Worm (Caenorhabditis elegans) whole organism, L4 larva: ENCODE data around the gene T06E8.2.
A peak's percentile ranks its signal among the peaks of the same experiment; 100 is the strongest.

Source experiments
- ZK546.5 ChIP-seq, 2 experiments: sonication (generic microtip); optimal IDR thresholded peaks; 2 replicates each; lab custom pipeline; 2017; ENCODE audit warnings: missing biosample characterization in 2 of 2, missing genetic modification characterization in 2 of 2
- aha-1 ChIP-seq: fragments of 150-350 bp; peaks from one replicate; lab custom pipeline; 2014; ENCODE audit warnings: missing biosample characterization, missing genetic modification characterization
- aly-2 ChIP-seq: sonication (generic microtip); optimal IDR thresholded peaks from 2 replicates; lab custom pipeline; 2018; ENCODE audit warnings: missing biosample characterization, missing genetic modification characterization
- ceh-82 ChIP-seq: sonication (generic microtip); optimal IDR thresholded peaks from 2 replicates; lab custom pipeline; 2017; ENCODE audit warnings: missing biosample characterization, missing genetic modification characterization
- dve-1 ChIP-seq: sonication (generic microtip); optimal IDR thresholded peaks from 2 replicates; lab custom pipeline; 2017; ENCODE audit warnings: antibody characterized with exemption, mild to moderate bottlenecking, missing genetic modification characterization, missing compliant biosample characterization; ENCODE audit not compliant: insufficient read depth
- jun-1 ChIP-seq: fragments of 150-350 bp; optimal IDR thresholded peaks from 2 replicates; lab custom pipeline; 2014; ENCODE audit warnings: missing biosample characterization, missing genetic modification reagents, missing genetic modification characterization
- lim-7 ChIP-seq: fragments of 200-800 bp; sonication (Bioruptor generic); IDR thresholded peaks from 2 replicates; pipeline ENCODE4 v1.3.6; 2022; ENCODE audit warnings: missing genetic modification characterization, missing compliant biosample characterization
- mdl-1 ChIP-seq, 2 experiments: fragments of 150-350 bp in 1 of 2; sonication (generic microtip) in 1 of 2; optimal IDR thresholded peaks; 2 replicates each; lab custom pipeline; 2014 to 2017; ENCODE audit warnings: missing biosample characterization in 2 of 2, missing genetic modification characterization in 2 of 2
- mdt-29 ChIP-seq: fragments of 200-800 bp; sonication (Bioruptor generic); IDR thresholded peaks from 2 replicates; pipeline ENCODE4 v1.3.6; 2022; ENCODE audit warnings: missing genetic modification reagents, missing genetic modification characterization, missing compliant biosample characterization
- saeg-2 ChIP-seq: fragments of 200-800 bp; sonication (Bioruptor generic); IDR thresholded peaks from 2 replicates; pipeline ENCODE4 v1.3.6; 2022; ENCODE audit warnings: missing genetic modification reagents, missing genetic modification characterization, missing compliant biosample characterization
- tra-1 ChIP-seq: fragments of 200-800 bp; sonication (Bioruptor generic); IDR thresholded peaks from 2 replicates; pipeline ENCODE4 v1.3.6; 2022; ENCODE audit warnings: missing genetic modification reagents, missing genetic modification characterization, missing compliant biosample characterization
- unc-130 ChIP-seq: sonication (generic microtip); optimal IDR thresholded peaks from 2 replicates; lab custom pipeline; 2016; ENCODE audit warnings: missing genetic modification reagents, missing genetic modification characterization, missing compliant biosample characterization
- unc-62 ChIP-seq, 3 experiments: fragments of 150-350 bp in 1 of 3; sonication (generic microtip); optimal IDR thresholded peaks in 2 of 3; peaks in 1 of 3; 1 replicate in 1 of 3; 2 replicates in 2 of 3; lab custom pipeline; 2014 to 2017; ENCODE audit warnings: missing biosample characterization in 3 of 3, missing genetic modification characterization in 3 of 3, missing genetic modification reagents in 3 of 3, missing genotype in 1 of 3

ce11 chrV:10041484-10041883 lies 5.3 kb upstream of the T06E8.2 start:
- TF ChIP-seq ceh-82 (tag; lab: Kevin White, UChicago): no peak
- TF ChIP-seq ZK546.5 (tag; optimal IDR thresholded peaks at IDR 0.05; lab: Kevin White, UChicago): no peak
- TF ChIP-seq saeg-2 (GFP tag; lab: Robert Waterston, UW): no peak
- peak; percentile 24 for TF ChIP-seq dve-1 (tag; lab: Kevin White, UChicago)
- TF ChIP-seq jun-1 (tag; lab: Kevin White, UChicago): no peak
- 0 out of 2 replicates have a peak, but pooled peaks have one; percentile 40 for TF ChIP-seq lim-7 (GFP tag; lab: Robert Waterston, UW)
- no peak for TF ChIP-seq mdl-1 (tag; optimal IDR thresholded peaks at IDR 0.05; lab: Kevin White, UChicago)
- TF ChIP-seq aly-2 (tag; lab: Kevin White, UChicago): no peak
- TF ChIP-seq unc-62 (GFP tag; optimal IDR thresholded peaks at IDR 0.05 in 1 of 2; lab: Kevin White, UChicago): no peak
- no peak for TF ChIP-seq unc-62 (tag; optimal IDR thresholded peaks at IDR 0.05; lab: Kevin White, UChicago)
- TF ChIP-seq aha-1 (tag; lab: Kevin White, UChicago): no peak
- no peak for TF ChIP-seq unc-130 (GFP tag; lab: Kevin White, UChicago)
- TF ChIP-seq tra-1 (GFP tag; lab: Robert Waterston, UW): peak; percentile 23; the same call in 1 of the 2 replicates
- no peak for TF ChIP-seq mdt-29 (GFP tag; lab: Robert Waterston, UW)
